Worm (Caenorhabditis elegans): ENCODE results near the gene gldi-8.

DNA sequence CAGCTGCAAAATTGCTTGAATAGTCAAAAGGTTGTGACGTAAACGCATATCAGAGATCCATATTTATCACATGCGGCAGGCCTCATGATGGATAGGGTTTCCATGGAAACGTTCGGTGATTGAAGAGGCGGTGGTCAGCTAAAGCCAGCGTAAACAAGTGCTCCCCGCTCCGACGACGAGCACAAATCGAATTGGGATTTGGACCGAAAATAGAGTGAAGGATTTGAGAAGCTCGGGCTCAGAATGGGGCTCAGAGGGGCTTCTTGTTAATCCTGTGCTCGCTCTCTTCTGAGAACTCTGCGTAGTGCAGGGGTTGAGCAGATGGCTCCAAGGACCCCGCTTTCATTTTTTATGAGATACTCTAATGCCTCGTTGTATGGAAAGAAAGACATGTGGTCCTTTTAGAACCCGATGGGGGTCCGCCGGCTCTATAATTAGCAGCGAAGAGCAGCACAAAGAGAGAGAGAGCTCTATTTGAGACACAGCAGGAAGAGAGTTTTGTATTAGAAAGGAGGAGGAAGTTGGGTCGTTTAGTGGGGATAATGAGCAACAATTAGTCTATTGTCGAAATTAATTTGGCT lies 16.4 kb upstream of the gldi-8 start:
- TF ChIP-seq nhr-21 (tag; optimal IDR thresholded peaks at IDR 0.05) = peak; percentile 12
- no peak for TF ChIP-seq ama-1 (optimal IDR thresholded peaks at IDR 0.05)
- no peak for TF ChIP-seq peb-1 (tag; optimal IDR thresholded peaks at IDR 0.05)
- no peak for TF ChIP-seq unc-62 (GFP tag; optimal IDR thresholded peaks at IDR 0.05)
- TF ChIP-seq nhr-12 (tag; optimal IDR thresholded peaks at IDR 0.05) = no peak
- TF ChIP-seq nhr-237 (tag; optimal IDR thresholded peaks at IDR 0.05) = no peak
- TF ChIP-seq unc-55 (GFP tag; optimal IDR thresholded peaks at IDR 0.05) = no peak
- TF ChIP-seq fos-1 (tag; optimal IDR thresholded peaks at IDR 0.05) = no peak
- no peak for TF ChIP-seq lin-13 (GFP tag; optimal IDR thresholded peaks at IDR 0.05)
- TF ChIP-seq elt-3 (tag; optimal IDR thresholded peaks at IDR 0.05) = no peak
- TF ChIP-seq ceh-16 (tag; optimal IDR thresholded peaks at IDR 0.05) = no peak
- TF ChIP-seq nhr-77 (tag; optimal IDR thresholded peaks at IDR 0.05) = no peak
- no peak for TF ChIP-seq nhr-10 (tag; optimal IDR thresholded peaks at IDR 0.05)

Data from whole organism, L2 larva.